Worm (Caenorhabditis elegans): ENCODE results near the gene R151.10.

R151.10 gene

DNA sequence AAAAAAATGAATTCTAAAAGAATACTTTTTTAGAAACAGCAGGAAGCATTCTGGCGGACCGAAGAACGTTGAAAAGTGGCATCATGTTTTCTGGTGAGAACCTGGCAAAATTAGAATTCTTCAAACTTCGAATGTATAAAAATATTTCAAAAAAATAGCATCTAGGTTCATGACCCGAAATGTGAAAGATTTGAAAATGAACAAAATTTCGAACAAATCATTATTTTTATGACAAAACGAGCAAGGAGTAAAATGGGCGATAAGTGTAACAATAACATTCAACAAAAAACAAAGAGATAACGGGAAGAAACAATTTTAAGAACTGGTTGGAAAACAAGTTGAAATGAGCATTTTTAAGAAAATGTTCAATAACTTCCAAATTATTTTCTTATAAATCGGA, 44.6 kb upstream of the R151.10 start, which contains the start of gene psd-1:
TSS of gene psd-1 (minus strand) at position 101 of the 400 bp plus-strand sequence.
- no peak for TF ChIP-seq jun-1 (tag; optimal IDR thresholded peaks at IDR 0.05)
- TF ChIP-seq unc-39 (tag; optimal IDR thresholded peaks at IDR 0.05) = no peak
- no peak for TF ChIP-seq ceh-28 (tag; optimal IDR thresholded peaks at IDR 0.05)
- TF ChIP-seq lin-15B (tag; optimal IDR thresholded peaks at IDR 0.05) = no peak
- no peak for TF ChIP-seq egl-5 (tag; optimal IDR thresholded peaks at IDR 0.05)
- no peak for TF ChIP-seq aly-2 (tag; optimal IDR thresholded peaks at IDR 0.05)
- TF ChIP-seq snpc-4 (tag; optimal IDR thresholded peaks at IDR 0.05) = no peak
- no peak for TF ChIP-seq nfya-1 (tag; optimal IDR thresholded peaks at IDR 0.05; ENCODE audit: insufficient read depth)
- TF ChIP-seq lin-39 (tag; optimal IDR thresholded peaks at IDR 0.05) = no peak
- TF ChIP-seq mdl-1 (tag; optimal IDR thresholded peaks at IDR 0.05) = no peak
- TF ChIP-seq egl-27 (tag; optimal IDR thresholded peaks at IDR 0.05) = no peak
- no peak for TF ChIP-seq daf-12 (tag; optimal IDR thresholded peaks at IDR 0.05)
- no peak for TF ChIP-seq sea-2 (GFP tag; optimal IDR thresholded peaks at IDR 0.05)
- no peak for TF ChIP-seq pha-4 (tag; optimal IDR thresholded peaks at IDR 0.05)
- no peak for TF ChIP-seq fkh-2 (tag; optimal IDR thresholded peaks at IDR 0.05)
- TF ChIP-seq nhr-11 (tag; optimal IDR thresholded peaks at IDR 0.05) = no peak

DNA sequence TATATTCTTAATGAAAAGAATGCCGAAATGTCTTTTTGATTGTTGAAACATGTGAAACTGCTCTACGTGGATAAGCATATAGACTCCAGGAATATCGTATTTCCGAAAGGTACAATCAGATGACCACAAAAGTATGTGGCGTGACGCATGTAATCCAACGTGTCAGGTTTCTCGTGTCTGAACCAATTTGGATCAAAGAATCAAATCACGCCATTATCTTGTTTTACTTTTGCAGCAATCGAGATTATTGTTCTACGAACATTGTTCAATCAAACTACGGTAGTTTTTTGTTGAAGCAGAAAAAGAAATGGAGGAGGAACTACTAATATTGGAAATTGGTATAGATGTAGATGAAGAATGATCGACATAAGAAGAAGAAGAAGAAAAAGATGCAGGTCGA, 43.0 kb upstream of the R151.10 start:
- TF ChIP-seq nhr-43 (tag; optimal IDR thresholded peaks at IDR 0.05; ENCODE audit: poor library complexity, severe bottlenecking) = peak; percentile 29
- peak; percentile 31 for TF ChIP-seq nhr-25 (tag; optimal IDR thresholded peaks at IDR 0.05)
- TF ChIP-seq aly-2 (tag; optimal IDR thresholded peaks at IDR 0.05) = no peak
- no peak for TF ChIP-seq ceh-82 (tag; optimal IDR thresholded peaks at IDR 0.05)
- TF ChIP-seq nhr-23 (tag; optimal IDR thresholded peaks at IDR 0.05) = peak; percentile 33
- no peak for TF ChIP-seq lin-39 (tag; optimal IDR thresholded peaks at IDR 0.05)
- TF ChIP-seq elt-2 (tag; optimal IDR thresholded peaks at IDR 0.05) = no peak
- TF ChIP-seq lin-15B (tag; optimal IDR thresholded peaks at IDR 0.05) = no peak

DNA sequence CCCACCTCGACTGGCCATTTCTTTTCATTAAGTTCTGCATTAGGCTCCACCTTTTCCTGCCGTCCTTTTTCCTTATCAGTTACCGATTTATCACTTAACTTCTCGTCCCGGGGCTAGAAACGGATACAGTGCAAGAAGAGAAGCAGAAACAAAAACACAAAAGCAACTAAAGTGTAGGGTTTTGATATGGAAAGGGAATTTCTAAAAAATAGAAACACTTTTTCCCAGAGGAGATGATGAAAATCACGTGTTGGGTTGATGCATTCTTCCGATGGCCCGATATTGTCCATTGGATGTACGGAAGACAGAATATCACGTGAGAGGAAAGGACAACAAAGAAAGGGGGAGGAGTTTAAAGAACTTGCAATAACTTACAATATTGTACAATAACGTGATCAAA, 42.1 kb upstream of the R151.10 start:
- peak; percentile 21 for TF ChIP-seq nhr-25 (tag; optimal IDR thresholded peaks at IDR 0.05)
- peak; percentile 57 for TF ChIP-seq elt-2 (tag; optimal IDR thresholded peaks at IDR 0.05)
- TF ChIP-seq pha-4 (tag; optimal IDR thresholded peaks at IDR 0.05) = peak; percentile 47
- TF ChIP-seq lsy-12 (tag; optimal IDR thresholded peaks at IDR 0.05) = peak; percentile 46
- TF ChIP-seq nhr-23 (tag; optimal IDR thresholded peaks at IDR 0.05) = peak; percentile 81
- TF ChIP-seq nhr-43 (tag; optimal IDR thresholded peaks at IDR 0.05; ENCODE audit: poor library complexity, severe bottlenecking) = peak; percentile 79
- no peak for TF ChIP-seq lin-15B (tag; optimal IDR thresholded peaks at IDR 0.05)
- peak; percentile 7 for TF ChIP-seq egl-27 (tag; optimal IDR thresholded peaks at IDR 0.05)
- peak; percentile 22 for TF ChIP-seq ama-1 (optimal IDR thresholded peaks at IDR 0.05)
- peak; percentile 29 for TF ChIP-seq pqm-1 (tag; optimal IDR thresholded peaks at IDR 0.05)
- TF ChIP-seq nhr-77 (tag; optimal IDR thresholded peaks at IDR 0.05) = no peak
- TF ChIP-seq elt-3 (tag; optimal IDR thresholded peaks at IDR 0.05) = peak; percentile 14 to 71 (median 37)
- TF ChIP-seq mdl-1 (tag; optimal IDR thresholded peaks at IDR 0.05) = no peak
- peak; percentile 16 for TF ChIP-seq nfya-1 (tag; optimal IDR thresholded peaks at IDR 0.05; ENCODE audit: insufficient read depth)

DNA sequence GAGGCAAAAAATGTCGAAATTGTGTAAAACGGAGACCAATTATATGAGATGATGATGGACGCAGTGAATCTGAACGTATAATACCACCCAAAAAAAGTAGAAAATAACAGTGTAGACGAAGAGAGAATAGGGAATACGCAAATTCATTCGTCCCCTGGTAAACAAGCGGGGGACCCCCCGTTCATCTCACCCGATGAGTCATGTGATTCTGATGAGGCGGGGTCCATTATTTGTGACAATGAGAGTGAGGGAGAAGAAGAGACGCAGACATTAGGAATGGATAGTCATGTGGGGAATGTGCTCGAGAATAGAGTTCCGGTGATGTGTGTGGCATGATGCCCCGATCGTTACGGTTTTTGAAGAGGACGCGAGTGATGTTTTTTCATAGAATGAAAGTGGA, 41.3 kb upstream of the R151.10 start:
- TF ChIP-seq jun-1 (tag; optimal IDR thresholded peaks at IDR 0.05) = peak; percentile 71
- TF ChIP-seq egl-5 (tag; optimal IDR thresholded peaks at IDR 0.05) = peak; percentile 92
- peak; percentile 38 for TF ChIP-seq nhr-23 (tag; optimal IDR thresholded peaks at IDR 0.05)
- TF ChIP-seq pha-4 (tag; optimal IDR thresholded peaks at IDR 0.05) = peak; percentile 84
- peak; percentile 4 for TF ChIP-seq nhr-25 (tag; optimal IDR thresholded peaks at IDR 0.05)
- TF ChIP-seq elt-2 (tag; optimal IDR thresholded peaks at IDR 0.05) = peak; percentile 14
- peak; percentile 31 for TF ChIP-seq lin-39 (tag; optimal IDR thresholded peaks at IDR 0.05)
- peak; percentile 22 for TF ChIP-seq nhr-43 (tag; optimal IDR thresholded peaks at IDR 0.05; ENCODE audit: poor library complexity, severe bottlenecking)
- peak; percentile 20 for TF ChIP-seq lsy-12 (tag; optimal IDR thresholded peaks at IDR 0.05)
- no peak for TF ChIP-seq unc-39 (tag; optimal IDR thresholded peaks at IDR 0.05)
- TF ChIP-seq tbx-2 (tag; optimal IDR thresholded peaks at IDR 0.05) = no peak
- no peak for TF ChIP-seq ztf-11 (tag; optimal IDR thresholded peaks at IDR 0.05)
- TF ChIP-seq nhr-67 (tag; optimal IDR thresholded peaks at IDR 0.05) = no peak
- no peak for TF ChIP-seq ceh-28 (tag; optimal IDR thresholded peaks at IDR 0.05)
- no peak for TF ChIP-seq nhr-12 (tag; optimal IDR thresholded peaks at IDR 0.05)
- TF ChIP-seq skn-1 (tag; optimal IDR thresholded peaks at IDR 0.05) = no peak
- TF ChIP-seq unc-62 (GFP tag; optimal IDR thresholded peaks at IDR 0.05) = no peak
- peak; percentile 22 for TF ChIP-seq ama-1 (optimal IDR thresholded peaks at IDR 0.05)
- TF ChIP-seq fkh-10 (GFP tag; optimal IDR thresholded peaks at IDR 0.05) = no peak
- no peak for TF ChIP-seq fkh-2 (tag; optimal IDR thresholded peaks at IDR 0.05)
- TF ChIP-seq nhr-76 (tag; optimal IDR thresholded peaks at IDR 0.05) = no peak
- no peak for TF ChIP-seq elt-1 (tag; optimal IDR thresholded peaks at IDR 0.05)
- no peak for TF ChIP-seq mdl-1 (tag; optimal IDR thresholded peaks at IDR 0.05)
- peak; percentile 47 for TF ChIP-seq nfya-1 (tag; optimal IDR thresholded peaks at IDR 0.05; ENCODE audit: insufficient read depth)
- TF ChIP-seq nhr-11 (tag; optimal IDR thresholded peaks at IDR 0.05) = no peak
- peak; percentile 1 for TF ChIP-seq pqm-1 (tag; optimal IDR thresholded peaks at IDR 0.05)
